Fruit fly (Drosophila melanogaster): ENCODE results near the gene CG7963.

dm6 chr3R:8354458-8354857 lies 8.2 kb upstream of the CG7963 start:
- TF ChIP-seq CG8478 (optimal IDR thresholded peaks at IDR 0.05) (no peak), CTCF (optimal IDR thresholded peaks at IDR 0.05) (no peak)

Measured in S2 (cell line).